Worm (Caenorhabditis elegans) whole organism, L4 larva: ENCODE measurements around the gene gpa-6.
A peak's percentile ranks its signal among the peaks of the same experiment; 100 is the strongest.

ENCODE experiments used
- F49E8.2 ChIP-seq: sonication (generic microtip); optimal IDR thresholded peaks from 2 replicates; lab custom pipeline; 2016; ENCODE audit warnings: missing compliant biosample characterization, mild to moderate bottlenecking, missing genetic modification characterization, borderline replicate concordance
- aly-2 ChIP-seq: sonication (generic microtip); optimal IDR thresholded peaks from 2 replicates; lab custom pipeline; 2018; ENCODE audit warnings: missing biosample characterization, missing genetic modification characterization
- arid-1 ChIP-seq: fragments of 200-800 bp; sonication (Bioruptor generic); conservative IDR thresholded peaks from 2 replicates; pipeline ENCODE4 v1.3.6; 2022; ENCODE audit warnings: missing genetic modification reagents, missing genetic modification characterization, missing compliant biosample characterization
- ceh-82 ChIP-seq: sonication (generic microtip); optimal IDR thresholded peaks from 2 replicates; lab custom pipeline; 2017; ENCODE audit warnings: missing biosample characterization, missing genetic modification characterization
- ces-1 ChIP-seq: fragments of 150-350 bp; sonication (generic microtip); optimal IDR thresholded peaks from 4 replicates; lab custom pipeline; 2014; ENCODE audit warnings: missing biosample characterization, missing genetic modification reagents, missing genetic modification characterization
- nhr-10 ChIP-seq: fragments of 150-350 bp; optimal IDR thresholded peaks from 2 replicates; lab custom pipeline; 2014; ENCODE audit warnings: missing biosample characterization, missing genetic modification characterization
- nhr-11 ChIP-seq: fragments of 150-350 bp; optimal IDR thresholded peaks from 2 replicates; lab custom pipeline; 2014; ENCODE audit warnings: missing biosample characterization, missing genetic modification characterization
- skn-1 ChIP-seq: fragments of 150-350 bp; optimal IDR thresholded peaks from 2 replicates; lab custom pipeline; 2014; ENCODE audit warnings: missing biosample characterization, missing genetic modification characterization
- zag-1 ChIP-seq: fragments of 150-350 bp; optimal IDR thresholded peaks from 2 replicates; lab custom pipeline; 2014; ENCODE audit warnings: missing biosample characterization, missing genetic modification characterization

DNA sequence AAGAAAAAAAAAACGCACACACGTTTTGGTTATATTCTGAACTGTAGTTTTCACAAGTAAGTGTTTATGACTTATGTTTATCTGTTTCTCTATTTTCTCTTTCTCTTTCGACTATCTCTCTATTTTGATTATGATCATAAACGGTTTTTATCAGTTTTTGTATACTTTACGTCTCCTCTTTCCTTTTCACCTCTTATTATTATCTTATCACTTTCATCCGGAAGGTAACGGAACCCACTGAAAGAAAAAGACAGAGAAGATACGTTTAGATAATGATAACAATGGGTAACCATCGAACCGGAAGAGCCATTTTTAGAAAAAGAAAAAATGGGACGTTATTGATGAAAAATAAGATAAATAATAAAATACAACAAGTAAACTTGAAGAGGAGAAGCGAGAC is 25.3 kb upstream of the gpa-6 start:
- TF ChIP-seq arid-1 = no peak
- no peak for TF ChIP-seq F49E8.2 (tag; lab: Kevin White, UChicago)
- TF ChIP-seq ceh-82 (tag; lab: Kevin White, UChicago) = no peak
- TF ChIP-seq nhr-10 (tag; lab: Kevin White, UChicago) = peak; percentile 50
- TF ChIP-seq ces-1 (GFP tag; lab: Kevin White, UChicago) = no peak
- no peak for TF ChIP-seq aly-2 (tag; lab: Kevin White, UChicago)
- TF ChIP-seq skn-1 (tag; lab: Kevin White, UChicago) = no peak
- no peak for TF ChIP-seq nhr-11
- no peak for TF ChIP-seq zag-1
